Fruit fly (Drosophila melanogaster): ENCODE measurements around the gene SLC5A11.

DNA sequence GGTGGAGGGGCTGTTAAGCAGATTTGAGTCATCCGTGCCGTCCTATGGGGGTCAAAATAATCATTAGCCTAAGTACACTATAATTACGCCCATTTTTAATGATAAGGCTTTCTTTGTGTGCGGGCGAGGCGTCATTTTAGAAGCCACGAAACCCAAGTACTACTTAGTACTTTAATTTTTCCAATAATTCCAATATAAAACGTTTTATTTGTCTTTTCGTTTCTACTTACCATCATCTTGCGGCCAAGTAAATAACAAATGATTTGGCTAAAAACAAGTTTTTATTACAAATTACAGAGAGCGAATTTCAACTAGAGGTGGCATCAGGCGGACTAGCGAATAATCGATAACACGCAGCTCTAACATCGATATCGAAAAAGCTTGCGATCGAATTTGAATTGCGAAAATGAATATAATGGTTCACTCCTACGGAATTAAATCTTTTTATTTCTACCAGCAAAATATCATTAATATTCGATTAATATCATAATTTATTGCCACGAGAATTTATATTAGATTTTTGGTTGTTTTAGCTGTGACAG lies 15.5 kb upstream of the SLC5A11 start, which contains the start of gene Snx6:
- TF ChIP-seq kay (GFP tag; ENCODE audit: borderline replicate concordance), result peak; percentile 88
- TF ChIP-seq CG7101 (tag; optimal IDR thresholded peaks at IDR 0.05), result no peak
- TF ChIP-seq Clk (GFP tag; optimal IDR thresholded peaks at IDR 0.05), result no peak
